Fruit fly (Drosophila melanogaster) Kc167 (cell line): ENCODE data around the gene nxf2.

Experiments used
- psq ChIP-seq: fragments of >200 bp; optimal IDR thresholded peaks from 2 replicates; lab custom pipeline; 2017; ENCODE audit warnings: missing external identifiers
- ttk ChIP-seq: sonication (Bioruptor generic); optimal IDR thresholded peaks from 2 replicates; lab custom pipeline; 2017; ENCODE audit warnings: missing external identifiers

- TF ChIP-seq ttk (lab: Kevin White, UChicago), result no peak
- no peak for TF ChIP-seq psq (lab: Kevin White, UChicago)
These were observed 34.6 kb downstream of the nxf2 start, which contains the start of gene CG13033 for dm6 chr3L:16545511-16545910.
